Worm (Caenorhabditis elegans) whole organism, L1 larva: ENCODE measurements around the gene trpp-3.

ENCODE experiments used
- Y116A8C.19 ChIP-seq: sonication (generic microtip); optimal IDR thresholded peaks from 2 replicates; lab custom pipeline; 2016; ENCODE audit warnings: missing compliant biosample characterization, missing genetic modification characterization, borderline replicate concordance
- aha-1 ChIP-seq: fragments of 150-350 bp; optimal IDR thresholded peaks from 2 replicates; lab custom pipeline; 2014; ENCODE audit warnings: missing biosample characterization, missing genetic modification characterization
- alr-1 ChIP-seq: fragments of 200-800 bp; sonication (Bioruptor generic); optimal IDR thresholded peaks from 2 replicates; lab custom pipeline; 2018; ENCODE audit warnings: borderline replicate concordance, mild to moderate bottlenecking, missing genetic modification characterization, missing compliant biosample characterization
- aly-2 ChIP-seq: fragments of 150-350 bp; optimal IDR thresholded peaks from 2 replicates; lab custom pipeline; 2014; ENCODE audit warnings: missing biosample characterization, missing genetic modification characterization
- ama-1 ChIP-seq: fragments of 150-350 bp; optimal IDR thresholded peaks from 2 replicates; lab custom pipeline; 2014
- blmp-1 ChIP-seq: fragments of 150-350 bp; optimal IDR thresholded peaks from 2 replicates; lab custom pipeline; 2014; ENCODE audit warnings: missing biosample characterization, missing genetic modification characterization
- dpl-1 ChIP-seq, 3 experiments: fragments of 150-350 bp in 2 of 3; sonication (generic microtip) in 1 of 3; optimal IDR thresholded peaks; 2 replicates each; lab custom pipeline; 2014 to 2017; ENCODE audit warnings: missing biosample characterization in 3 of 3, missing genetic modification characterization in 3 of 3, missing genetic modification reagents in 3 of 3
- dsc-1 ChIP-seq: sonication (generic microtip); optimal IDR thresholded peaks from 2 replicates; lab custom pipeline; 2016; ENCODE audit warnings: mild to moderate bottlenecking, missing genetic modification characterization, missing compliant biosample characterization
- efl-1 ChIP-seq, 4 experiments: fragments of 150-350 bp; optimal IDR thresholded peaks in 3 of 4; peaks in 1 of 4; 1 replicate in 1 of 4; 2 replicates in 3 of 4; lab custom pipeline; 2014; ENCODE audit warnings: missing biosample characterization in 2 of 4, missing genetic modification characterization in 2 of 4, missing genetic modification reagents in 2 of 4
- egl-13 ChIP-seq: sonication (generic microtip); optimal IDR thresholded peaks from 2 replicates; lab custom pipeline; 2016; ENCODE audit warnings: missing genotype, missing genetic modification reagents, missing genetic modification characterization, missing compliant biosample characterization
- elt-3 ChIP-seq, 6 experiments: fragments of 150-350 bp in 1 of 6; sonication (generic microtip); optimal IDR thresholded peaks; 2 replicates each; lab custom pipeline; 2017 to 2018; ENCODE audit warnings: missing biosample characterization in 6 of 6, missing genetic modification characterization in 6 of 6, inconsistent platforms in 1 of 6
- ets-5 ChIP-seq: fragments of 200-800 bp; sonication (Bioruptor generic); IDR thresholded peaks from 2 replicates; pipeline ENCODE4 v1.3.6; 2022; ENCODE audit warnings: missing genetic modification characterization, missing compliant biosample characterization
- grh-1 ChIP-seq: fragments of 200-800 bp; sonication (Bioruptor generic); IDR thresholded peaks from 2 replicates; pipeline ENCODE4 v1.3.6; 2022; ENCODE audit warnings: missing genetic modification reagents, missing genetic modification characterization, missing compliant biosample characterization
- hpl-2 ChIP-seq: fragments of 150-350 bp; optimal IDR thresholded peaks from 2 replicates; lab custom pipeline; 2014; ENCODE audit warnings: missing biosample characterization, missing genetic modification reagents, missing genetic modification characterization
- irx-1 ChIP-seq: sonication (generic microtip); optimal IDR thresholded peaks from 2 replicates; lab custom pipeline; 2016; ENCODE audit warnings: missing genetic modification characterization, missing compliant biosample characterization
- lin-35 ChIP-seq, 2 experiments: fragments of 150-350 bp; optimal IDR thresholded peaks; 2 replicates each; lab custom pipeline; 2014; ENCODE audit warnings: missing biosample characterization in 2 of 2, missing genetic modification characterization in 2 of 2, missing genetic modification reagents in 2 of 2
- lir-3 ChIP-seq: sonication (generic microtip); optimal IDR thresholded peaks from 2 replicates; lab custom pipeline; 2016; ENCODE audit warnings: mild to moderate bottlenecking, missing genetic modification characterization, moderate library complexity, missing compliant biosample characterization; ENCODE audit not compliant: poor library complexity
- lsy-2 ChIP-seq, 2 experiments: fragments of 150-350 bp; optimal IDR thresholded peaks; 2 replicates each; lab custom pipeline; 2014; ENCODE audit warnings: missing biosample characterization in 2 of 2, missing genetic modification characterization in 2 of 2
- mab-9 ChIP-seq: fragments of 200-800 bp; sonication (Bioruptor generic); IDR thresholded peaks from 2 replicates; pipeline ENCODE4 v1.3.6; 2022; ENCODE audit warnings: missing genetic modification reagents, missing genetic modification characterization, missing compliant biosample characterization
- mdl-1 ChIP-seq, 2 experiments: fragments of 150-350 bp; optimal IDR thresholded peaks; 2 replicates each; lab custom pipeline; 2014 to 2017; ENCODE audit warnings: missing biosample characterization in 2 of 2, missing genetic modification characterization in 2 of 2, inconsistent platforms in 1 of 2
- mef-2 ChIP-seq: fragments of 150-350 bp; optimal IDR thresholded peaks from 2 replicates; lab custom pipeline; 2014; ENCODE audit warnings: missing biosample characterization, missing genetic modification characterization
- nhr-12 ChIP-seq: sonication (generic microtip); optimal IDR thresholded peaks from 2 replicates; lab custom pipeline; 2017; ENCODE audit warnings: missing biosample characterization, missing genetic modification characterization
- nhr-20 ChIP-seq: sonication (generic microtip); optimal IDR thresholded peaks from 2 replicates; lab custom pipeline; 2016; ENCODE audit warnings: mild to moderate bottlenecking, missing genetic modification characterization, missing compliant biosample characterization
- nhr-28 ChIP-seq: fragments of 150-350 bp; optimal IDR thresholded peaks from 2 replicates; lab custom pipeline; 2014; ENCODE audit warnings: missing biosample characterization, missing genetic modification characterization
- nhr-47 ChIP-seq: sonication (generic microtip); optimal IDR thresholded peaks from 2 replicates; lab custom pipeline; 2016; ENCODE audit warnings: mild to moderate bottlenecking, missing genetic modification characterization, moderate library complexity, missing compliant biosample characterization
- nhr-71 ChIP-seq: sonication (generic microtip); optimal IDR thresholded peaks from 2 replicates; lab custom pipeline; 2016; ENCODE audit warnings: mild to moderate bottlenecking, missing genetic modification characterization, moderate library complexity, missing compliant biosample characterization
- nhr-76 ChIP-seq: sonication (generic microtip); optimal IDR thresholded peaks from 2 replicates; lab custom pipeline; 2017; ENCODE audit warnings: missing biosample characterization, missing genetic modification characterization
- nhr-90 ChIP-seq: sonication (generic microtip); optimal IDR thresholded peaks from 2 replicates; lab custom pipeline; 2016; ENCODE audit warnings: mild to moderate bottlenecking, missing genetic modification characterization, missing compliant biosample characterization; ENCODE audit not compliant: poor library complexity
- pag-3 ChIP-seq: sonication (generic microtip); optimal IDR thresholded peaks from 2 replicates; lab custom pipeline; 2017; ENCODE audit warnings: missing genetic modification characterization, mild to moderate bottlenecking, missing compliant biosample characterization, antibody characterized with exemption, borderline replicate concordance; ENCODE audit not compliant: insufficient read depth
- pax-3 ChIP-seq: fragments of 200-800 bp; sonication (Bioruptor generic); optimal IDR thresholded peaks from 2 replicates; lab custom pipeline; 2018; ENCODE audit warnings: mild to moderate bottlenecking, missing genetic modification characterization, moderate library complexity, missing compliant biosample characterization
- snu-23 ChIP-seq: sonication (generic microtip); optimal IDR thresholded peaks from 2 replicates; lab custom pipeline; 2016; ENCODE audit warnings: missing genetic modification characterization, missing compliant biosample characterization
- sox-4 ChIP-seq: sonication (generic microtip); optimal IDR thresholded peaks from 2 replicates; lab custom pipeline; 2016; ENCODE audit warnings: missing genetic modification characterization, missing compliant biosample characterization
- sptf-1 ChIP-seq: fragments of 150-350 bp; optimal IDR thresholded peaks from 2 replicates; lab custom pipeline; 2014; ENCODE audit warnings: missing biosample characterization, missing genetic modification characterization
- sup-37 ChIP-seq: fragments of 200-800 bp; sonication (Bioruptor generic); optimal IDR thresholded peaks from 2 replicates; lab custom pipeline; 2018; ENCODE audit warnings: mild to moderate bottlenecking, missing genetic modification characterization, missing compliant biosample characterization
- tlp-1 ChIP-seq: fragments of 150-350 bp; optimal IDR thresholded peaks from 2 replicates; lab custom pipeline; 2014; ENCODE audit warnings: missing biosample characterization, missing genetic modification characterization
- unc-86 ChIP-seq: sonication (generic microtip); optimal IDR thresholded peaks from 2 replicates; lab custom pipeline; 2016; ENCODE audit warnings: missing genetic modification characterization, missing compliant biosample characterization
- vab-15 ChIP-seq: sonication (generic microtip); optimal IDR thresholded peaks from 2 replicates; lab custom pipeline; 2017; ENCODE audit warnings: missing genotype, mild to moderate bottlenecking, missing genetic modification characterization, missing compliant biosample characterization
- ztf-4 ChIP-seq: fragments of 150-350 bp; optimal IDR thresholded peaks from 2 replicates; lab custom pipeline; 2014; ENCODE audit warnings: missing biosample characterization, missing genetic modification characterization

trpp-3 gene

DNA sequence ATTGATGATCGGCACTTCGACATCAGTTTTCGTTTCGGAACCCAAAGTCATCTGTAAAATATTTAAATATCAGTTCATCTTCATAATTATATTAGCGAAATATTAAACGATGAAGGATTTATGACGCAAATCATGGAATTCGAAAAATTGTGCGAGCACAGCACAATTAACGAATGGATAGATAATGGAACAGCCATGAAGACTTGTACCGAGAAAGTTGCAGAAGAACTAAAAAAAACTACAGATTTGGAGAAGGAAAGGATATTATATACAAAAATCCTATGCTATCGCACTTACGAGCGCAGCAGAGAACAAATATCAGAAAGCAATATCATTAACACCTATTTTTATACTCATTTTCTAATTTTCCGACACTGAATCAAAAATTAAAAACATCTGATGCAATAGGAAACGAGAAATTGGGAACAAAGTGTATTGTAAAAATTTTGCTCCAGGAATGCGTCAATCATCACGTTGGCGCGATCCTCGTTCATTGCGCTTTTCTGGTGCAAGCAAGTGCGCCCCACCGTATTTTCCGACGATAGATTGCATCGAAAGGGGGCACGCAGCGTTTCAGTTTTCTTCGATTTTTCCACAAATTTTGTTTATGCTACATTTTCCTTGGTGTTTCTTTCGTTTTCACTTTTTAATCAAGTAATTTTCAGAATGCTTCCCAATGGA lies 3.8 kb upstream of the trpp-3 start, which contains the start of the genes clu-1 and prp-40 (continued):
- peak; percentile 60 for TF ChIP-seq sox-4 (tag; lab: Kevin White, UChicago)
- TF ChIP-seq, all 84 proteins: peak for 57

ce11 chrIII:9523581-9523980 lies 1.8 kb upstream of the trpp-3 start, which contains the start of gene mrps-23:
TSS of gene mrps-23 (minus strand) at chrIII:9523672.
- no peak for TF ChIP-seq grh-1 (GFP tag; lab: Robert Waterston, UW)
- TF ChIP-seq Y116A8C.19: no peak
- TF ChIP-seq lin-35 (GFP tag; optimal IDR thresholded peaks at IDR 0.05; lab: Kevin White, UChicago): peak in 1 of 2 experiments; percentile 30
- no peak for TF ChIP-seq tlp-1 (tag; lab: Kevin White, UChicago)
- TF ChIP-seq aha-1 (tag; lab: Kevin White, UChicago): no peak
- TF ChIP-seq snu-23 (GFP tag; lab: Kevin White, UChicago): peak; percentile 20
- no peak for TF ChIP-seq nhr-20
- no peak for TF ChIP-seq efl-1 (optimal IDR thresholded peaks at IDR 0.05; lab: Kevin White, UChicago)
- TF ChIP-seq efl-1 (GFP tag; optimal IDR thresholded peaks at IDR 0.05 in 1 of 2; lab: Kevin White, UChicago): peak in 1 of 2 experiments; percentile 16
- no peak for TF ChIP-seq mef-2 (tag; lab: Kevin White, UChicago)
- peak in 1 of 6 experiments; percentile 12 for TF ChIP-seq elt-3 (tag; optimal IDR thresholded peaks at IDR 0.05; lab: Kevin White, UChicago)
- TF ChIP-seq ztf-4 (tag; lab: Kevin White, UChicago): no peak
- TF ChIP-seq mdl-1 (tag; optimal IDR thresholded peaks at IDR 0.05; lab: Kevin White, UChicago): no peak
- TF ChIP-seq blmp-1 (tag; lab: Kevin White, UChicago): no peak
- TF ChIP-seq irx-1: no peak
- TF ChIP-seq lir-3 (tag; lab: Kevin White, UChicago): no peak
- no peak for TF ChIP-seq nhr-12 (tag; lab: Kevin White, UChicago)
- peak; percentile 22 for TF ChIP-seq nhr-90
- no peak for TF ChIP-seq vab-15 (tag; lab: Kevin White, UChicago)
- no peak for TF ChIP-seq hpl-2 (GFP tag; lab: Kevin White, UChicago)
- no peak for TF ChIP-seq ama-1 (lab: Kevin White, UChicago)
- peak in 1 of 2 experiments; percentile 35 for TF ChIP-seq lsy-2 (tag; optimal IDR thresholded peaks at IDR 0.05; lab: Kevin White, UChicago)
- TF ChIP-seq dpl-1 (GFP tag; optimal IDR thresholded peaks at IDR 0.05; lab: Kevin White, UChicago): peak in 1 of 3 experiments; percentile 7
- TF ChIP-seq ets-5 (GFP tag; lab: Robert Waterston, UW): no peak
- TF ChIP-seq nhr-47 (tag; lab: Kevin White, UChicago): peak; percentile 7
- TF ChIP-seq alr-1: no peak

DNA sequence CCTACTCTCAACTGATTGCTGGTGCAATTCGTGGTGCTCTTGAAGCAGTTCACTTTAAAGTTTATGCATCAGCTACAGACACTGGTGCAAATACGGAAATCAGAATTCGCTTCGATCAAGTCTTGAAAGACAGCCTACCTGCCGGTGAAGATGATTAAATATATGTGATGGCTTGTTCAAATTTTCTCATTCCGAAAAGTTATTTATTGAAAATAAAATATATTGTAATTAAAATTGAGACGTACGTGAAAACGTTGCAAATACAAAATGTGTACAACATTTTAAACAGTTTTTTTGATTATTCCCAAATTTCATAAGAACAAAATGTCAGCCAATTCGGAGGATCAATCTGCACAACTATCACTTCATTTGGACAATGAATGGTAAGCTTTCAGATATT lies 1.5 kb downstream of the trpp-3 start, which contains the start of gene ZK1098.6:
Gene ZK1098.6 (plus strand): TSS at position 301 of the 400 bp plus-strand sequence.
- no peak for TF ChIP-seq pax-3
- no peak for TF ChIP-seq Y116A8C.19
- TF ChIP-seq aly-2 (tag; lab: Kevin White, UChicago): no peak
- TF ChIP-seq sox-4 (tag; lab: Kevin White, UChicago): no peak
- TF ChIP-seq dsc-1 (tag; lab: Kevin White, UChicago): no peak
- TF ChIP-seq unc-86: no peak
- no peak for TF ChIP-seq pag-3 (tag; lab: Kevin White, UChicago)
- no peak for TF ChIP-seq nhr-28 (tag; lab: Kevin White, UChicago)
- no peak for TF ChIP-seq nhr-71
- no peak for TF ChIP-seq sup-37
- no peak for TF ChIP-seq nhr-76 (tag; lab: Kevin White, UChicago)
- TF ChIP-seq egl-13: no peak
- no peak for TF ChIP-seq mab-9 (GFP tag; lab: Robert Waterston, UW)
- no peak for TF ChIP-seq sptf-1 (tag; lab: Kevin White, UChicago)
- TF ChIP-seq, all 84 proteins: peak for 0
